Worm (Caenorhabditis elegans): ENCODE data around the gene T19C4.5.

Gene T19C4.5

DNA sequence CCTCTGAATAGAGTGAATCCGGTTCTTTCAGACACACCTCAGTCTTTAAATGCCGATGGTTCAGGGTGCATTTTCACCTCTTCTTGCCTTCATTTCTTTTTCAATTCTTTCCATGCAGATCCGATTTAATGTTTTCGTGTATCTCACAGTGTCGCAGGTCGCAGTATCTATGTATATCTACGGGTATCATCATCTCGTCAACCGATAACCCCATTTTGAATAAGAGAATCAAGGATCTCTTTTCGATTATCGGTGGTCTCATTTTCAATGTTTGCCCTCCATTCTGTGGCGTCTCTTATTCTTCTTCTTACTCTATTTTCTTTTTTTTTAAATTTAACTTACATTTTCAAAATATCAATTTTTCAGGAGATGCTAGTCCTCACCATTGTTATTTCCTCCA is 48.9 kb downstream of the T19C4.5 start, which contains the start of gene T19B10.2:
Gene T19B10.2, plus strand, starts transcription at position 367 of the 400 bp plus-strand sequence.
- peak; percentile 84 for TF ChIP-seq blmp-1 (tag; optimal IDR thresholded peaks at IDR 0.05)
- no peak for TF ChIP-seq lsy-2 (tag; optimal IDR thresholded peaks at IDR 0.05)
- peak in 1 of 6 experiments; percentile 15 for TF ChIP-seq elt-3 (tag; optimal IDR thresholded peaks at IDR 0.05)

DNA sequence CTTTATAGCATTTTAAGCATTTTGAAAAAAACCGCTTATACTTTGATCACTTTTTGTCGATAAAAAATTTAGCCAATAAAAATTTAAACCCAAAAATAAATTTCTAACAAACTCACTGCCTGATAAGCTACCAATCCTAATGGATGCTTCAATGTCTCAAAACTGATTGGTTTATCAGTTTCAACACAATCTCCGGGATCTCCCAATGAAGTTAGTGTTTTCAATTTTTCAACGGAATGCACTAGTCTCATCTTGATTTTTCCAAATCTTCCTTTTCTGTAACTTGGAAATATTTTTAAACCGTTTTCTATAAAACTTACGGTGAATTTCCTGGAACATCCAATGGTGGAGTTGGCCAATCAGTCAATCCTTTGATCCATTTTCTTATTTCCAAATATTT is 51.7 kb downstream of the T19C4.5 start:
- no peak for TF ChIP-seq C16A3.4 (tag; optimal IDR thresholded peaks at IDR 0.05)
- no peak for TF ChIP-seq fkh-10 (GFP tag; optimal IDR thresholded peaks at IDR 0.05)
- no peak for TF ChIP-seq ceh-82 (tag; optimal IDR thresholded peaks at IDR 0.05)
- TF ChIP-seq unc-130 (tag; optimal IDR thresholded peaks at IDR 0.05), result no peak
- no peak for TF ChIP-seq efl-3 (GFP tag; optimal IDR thresholded peaks at IDR 0.05)
- TF ChIP-seq nhr-12 (tag; optimal IDR thresholded peaks at IDR 0.05), result no peak

Data from whole organism, L1 larva.